Worm (Caenorhabditis elegans) whole organism, L4 larva: ENCODE data around the gene bnc-1.

Experiments used
- R02D3.7 ChIP-seq: fragments of 150-350 bp; sonication (generic microtip); optimal IDR thresholded peaks from 3 replicates; lab custom pipeline; 2014; ENCODE audit warnings: missing biosample characterization, missing genetic modification characterization
- ama-1 ChIP-seq: fragments of 150-350 bp; optimal IDR thresholded peaks from 2 replicates; lab custom pipeline; 2014; ENCODE audit warnings: inconsistent platforms, mixed read lengths
- egl-43 ChIP-seq: fragments of 200-800 bp; sonication (Bioruptor generic); IDR thresholded peaks from 2 replicates; pipeline ENCODE4 v1.3.6; 2022; ENCODE audit warnings: missing genetic modification reagents, missing genetic modification characterization, missing compliant biosample characterization
- fos-1 ChIP-seq: fragments of 150-350 bp; optimal IDR thresholded peaks from 2 replicates; lab custom pipeline; 2014; ENCODE audit warnings: missing biosample characterization, missing genetic modification characterization
- gei-8 ChIP-seq: fragments of 200-800 bp; sonication (Bioruptor generic); optimal IDR thresholded peaks from 2 replicates; lab custom pipeline; 2018; ENCODE audit warnings: mild to moderate bottlenecking, missing genetic modification characterization, missing compliant biosample characterization
- madf-9 ChIP-seq: fragments of 200-800 bp; sonication (Bioruptor generic); conservative IDR thresholded peaks from 2 replicates; pipeline ENCODE4 v1.3.6; 2022; ENCODE audit warnings: missing genetic modification reagents, missing genetic modification characterization, missing compliant biosample characterization
- nhr-102 ChIP-seq: sonication (generic microtip); optimal IDR thresholded peaks from 2 replicates; lab custom pipeline; 2016; ENCODE audit warnings: mild to moderate bottlenecking, missing genetic modification characterization, moderate library complexity, missing compliant biosample characterization
- nhr-76 ChIP-seq: fragments of 150-350 bp; optimal IDR thresholded peaks from 2 replicates; lab custom pipeline; 2014; ENCODE audit warnings: missing biosample characterization, missing genetic modification characterization
- pha-4 ChIP-seq, 2 experiments: fragments of 150-350 bp in 1 of 2; fragments of 200-800 bp in 1 of 2; sonication (Bioruptor generic) in 1 of 2; IDR thresholded peaks in 1 of 2; optimal IDR thresholded peaks in 1 of 2; 2 replicates each; pipeline versions ENCODE4 v1.3.6 to Lab custom; 2014 to 2022; ENCODE audit warnings: missing genetic modification characterization in 2 of 2, missing genetic modification reagents in 2 of 2, missing biosample characterization in 1 of 2, missing compliant biosample characterization in 1 of 2
- pqm-1 ChIP-seq: sonication (generic microtip); optimal IDR thresholded peaks from 2 replicates; lab custom pipeline; 2017; ENCODE audit warnings: missing biosample characterization, missing genetic modification characterization
- unc-130 ChIP-seq: sonication (generic microtip); optimal IDR thresholded peaks from 2 replicates; lab custom pipeline; 2016; ENCODE audit warnings: missing genetic modification reagents, missing genetic modification characterization, missing compliant biosample characterization
- zfp-3 ChIP-seq: fragments of 200-800 bp; sonication (Bioruptor generic); conservative IDR thresholded peaks from 2 replicates; pipeline ENCODE4 v1.3.6; 2022; ENCODE audit warnings: missing genetic modification reagents, missing genetic modification characterization, missing compliant biosample characterization
- zip-11 ChIP-seq: fragments of 200-800 bp; sonication (Bioruptor generic); IDR thresholded peaks from 2 replicates; pipeline ENCODE4 v1.3.6; 2022; ENCODE audit warnings: missing genetic modification characterization, missing compliant biosample characterization

- no peak for TF ChIP-seq pqm-1
- TF ChIP-seq nhr-102 (tag; lab: Kevin White, UChicago) = no peak
- no peak for TF ChIP-seq zfp-3 (GFP tag; lab: Robert Waterston, UW)
- TF ChIP-seq egl-43 (GFP tag; lab: Robert Waterston, UW) = no peak
- TF ChIP-seq madf-9 (GFP tag; lab: Robert Waterston, UW) = no peak
- no peak for TF ChIP-seq unc-130 (GFP tag; lab: Kevin White, UChicago)
- TF ChIP-seq zip-11 (GFP tag; lab: Robert Waterston, UW) = no peak
- TF ChIP-seq fos-1 (tag; lab: Kevin White, UChicago) = no peak
- TF ChIP-seq gei-8 (GFP tag; lab: Kevin White, UChicago) = no peak
- no peak for TF ChIP-seq R02D3.7
- no peak for TF ChIP-seq ama-1 (lab: Kevin White, UChicago)
- TF ChIP-seq pha-4 (GFP tag; IDR thresholded peaks at IDR 0.05; lab: Robert Waterston, UW) = no peak
- TF ChIP-seq pha-4 (tag; optimal IDR thresholded peaks at IDR 0.05; lab: Kevin White, UChicago) = no peak
- no peak for TF ChIP-seq nhr-76
These were observed 19.9 kb upstream of the bnc-1 start for ce11 chrV:12296794-12297193.
